Fruit fly (Drosophila melanogaster) whole organism, embryonic: ENCODE results near the gene Ero1L.

Source experiments
- Awh ChIP-seq: fragments of 200-800 bp; sonication (Bioruptor generic); IDR thresholded peaks from 2 replicates; pipeline ENCODE4, ENCODE4 v1.3.6; 2022; ENCODE audit warnings: missing biosample characterization, missing genetic modification characterization
- CG10274 ChIP-seq: fragments of 200-800 bp; sonication (Bioruptor generic); optimal IDR thresholded peaks from 3 replicates; lab custom pipeline; 2017; ENCODE audit warnings: missing biosample characterization, mild to moderate bottlenecking, missing genetic modification characterization
- CG12391 ChIP-seq: fragments of 200-800 bp; sonication (Bioruptor generic); optimal IDR thresholded peaks from 3 replicates; lab custom pipeline; 2018; ENCODE audit warnings: missing biosample characterization, mild to moderate bottlenecking, missing genetic modification characterization, moderate library complexity
- CG15269 ChIP-seq: fragments of 200-800 bp; sonication (Bioruptor generic); optimal IDR thresholded peaks from 2 replicates; lab custom pipeline; 2018; ENCODE audit warnings: missing biosample characterization, mild to moderate bottlenecking, missing genetic modification characterization, moderate library complexity
- CG15601 ChIP-seq: fragments of 200-800 bp; sonication (Bioruptor generic); optimal IDR thresholded peaks from 3 replicates; lab custom pipeline; 2019; ENCODE audit warnings: missing biosample characterization, mild to moderate bottlenecking, missing genetic modification characterization, moderate library complexity
- CG17385 ChIP-seq: fragments of 200-800 bp; sonication (Bioruptor generic); optimal IDR thresholded peaks from 3 replicates; lab custom pipeline; 2018; ENCODE audit warnings: missing biosample characterization, mild to moderate bottlenecking, missing genetic modification characterization
- CG18599 ChIP-seq: fragments of 200-800 bp; sonication (Bioruptor generic); optimal IDR thresholded peaks from 3 replicates; lab custom pipeline; 2017; ENCODE audit warnings: missing biosample characterization, missing genetic modification characterization, mild to moderate bottlenecking, moderate library complexity, missing genetic modification reagents
- CG18619 ChIP-seq: fragments of 200-800 bp; sonication (Bioruptor generic); optimal IDR thresholded peaks from 3 replicates; lab custom pipeline; 2017; ENCODE audit warnings: missing biosample characterization, mild to moderate bottlenecking, missing genetic modification characterization
- CG2199 ChIP-seq: fragments of 200-800 bp; sonication (Bioruptor generic); IDR thresholded peaks from 3 replicates; pipeline ENCODE4 v1.3.6; 2022; ENCODE audit warnings: missing biosample characterization, missing genetic modification characterization
- CG34376 ChIP-seq: fragments of 200-800 bp; sonication (Bioruptor generic); optimal IDR thresholded peaks from 2 replicates; lab custom pipeline; 2018; ENCODE audit warnings: missing biosample characterization, mild to moderate bottlenecking, missing genetic modification characterization
- CG3995 ChIP-seq: fragments of 200-800 bp; sonication (Bioruptor generic); optimal IDR thresholded peaks from 3 replicates; lab custom pipeline; 2016; ENCODE audit warnings: missing biosample characterization, missing genetic modification characterization
- CG4282 ChIP-seq: fragments of 200-800 bp; sonication (Bioruptor generic); optimal IDR thresholded peaks from 2 replicates; lab custom pipeline; 2016; ENCODE audit warnings: missing biosample characterization, missing genetic modification characterization
- CG4730 ChIP-seq: fragments of 200-800 bp; sonication (Bioruptor generic); IDR thresholded peaks from 2 replicates; pipeline ENCODE4 v1.3.6; 2022; ENCODE audit warnings: missing biosample characterization, missing genetic modification characterization
- CG6175 ChIP-seq: fragments of 200-800 bp; sonication (Bioruptor generic); IDR thresholded peaks from 3 replicates; pipeline ENCODE4 v1.3.6; 2022; ENCODE audit warnings: missing biosample characterization, missing genetic modification characterization
- CG6654 ChIP-seq: fragments of 200-800 bp; sonication (Bioruptor generic); optimal IDR thresholded peaks from 2 replicates; lab custom pipeline; 2017; ENCODE audit warnings: missing biosample characterization, mild to moderate bottlenecking, missing genetic modification characterization
- CG6813 ChIP-seq: fragments of 200-800 bp; sonication (Bioruptor generic); optimal IDR thresholded peaks from 2 replicates; lab custom pipeline; 2017; ENCODE audit warnings: missing biosample characterization, missing genetic modification characterization, mild to moderate bottlenecking, moderate library complexity, missing genetic modification reagents
- CG7987 ChIP-seq: fragments of 200-800 bp; sonication (Bioruptor generic); optimal IDR thresholded peaks from 2 replicates; lab custom pipeline; 2018; ENCODE audit warnings: missing biosample characterization, mild to moderate bottlenecking, missing genetic modification characterization, moderate library complexity
- CG9609 ChIP-seq: fragments of 200-800 bp; sonication (Bioruptor generic); optimal IDR thresholded peaks from 3 replicates; lab custom pipeline; 2016; ENCODE audit warnings: missing biosample characterization, missing genetic modification characterization
- CG9727 ChIP-seq: fragments of 200-800 bp; sonication (Bioruptor generic); optimal IDR thresholded peaks from 3 replicates; lab custom pipeline; 2017; ENCODE audit warnings: missing biosample characterization, mild to moderate bottlenecking, missing genetic modification characterization
- CHES-1-like ChIP-seq: fragments of 200-800 bp; sonication (Bioruptor generic); optimal IDR thresholded peaks from 2 replicates; lab custom pipeline; 2016; ENCODE audit warnings: missing biosample characterization, missing genetic modification characterization
- Dbx ChIP-seq: fragments of 200-800 bp; sonication (Bioruptor generic); IDR thresholded peaks from 3 replicates; pipeline ENCODE4 v1.3.6; 2022; ENCODE audit warnings: missing biosample characterization, missing genetic modification characterization
- Gug ChIP-seq: fragments of 200-800 bp; sonication (Bioruptor generic); IDR thresholded peaks from 4 replicates; pipeline ENCODE4 v1.3.6; 2022; ENCODE audit warnings: missing biosample characterization, missing genetic modification characterization
- HmgZ ChIP-seq: fragments of 200-800 bp; sonication (Bioruptor generic); optimal IDR thresholded peaks from 2 replicates; lab custom pipeline; 2018; ENCODE audit warnings: missing biosample characterization, mild to moderate bottlenecking, missing genetic modification characterization
- Hr39 ChIP-seq: fragments of >200 bp; optimal IDR thresholded peaks from 2 replicates; lab custom pipeline; 2017
- Hr51 ChIP-seq, 2 experiments: fragments of 200-800 bp; sonication (Bioruptor generic); optimal IDR thresholded peaks; 2 replicates in 1 of 2; 3 replicates in 1 of 2; lab custom pipeline; 2016 to 2018; ENCODE audit warnings: missing biosample characterization in 2 of 2, missing genetic modification characterization in 2 of 2, mild to moderate bottlenecking in 1 of 2, moderate library complexity in 1 of 2
- NFAT ChIP-seq: fragments of 200-800 bp; sonication (Bioruptor generic); IDR thresholded peaks from 2 replicates; pipeline ENCODE4 v1.3.6; 2022; ENCODE audit warnings: missing biosample characterization, missing genetic modification characterization
- Oli ChIP-seq: fragments of 200-800 bp; sonication (Bioruptor generic); optimal IDR thresholded peaks from 2 replicates; lab custom pipeline; 2018; ENCODE audit warnings: missing biosample characterization, mild to moderate bottlenecking, missing genetic modification characterization, moderate library complexity
- Poxn ChIP-seq: fragments of 200-800 bp; sonication (Bioruptor generic); IDR thresholded peaks from 2 replicates; pipeline ENCODE4 v1.3.6; 2022; ENCODE audit warnings: missing biosample characterization, missing genetic modification characterization
- Ptx1 ChIP-seq: fragments of 200-800 bp; sonication (Bioruptor generic); IDR thresholded peaks from 2 replicates; pipeline ENCODE4 v1.3.6; 2022; ENCODE audit warnings: missing biosample characterization, missing genetic modification characterization
- Scr ChIP-seq: fragments of 200-800 bp; sonication (Bioruptor generic); IDR thresholded peaks from 2 replicates; pipeline ENCODE4 v1.3.6; 2022; ENCODE audit warnings: missing biosample characterization, missing genetic modification characterization; ENCODE audit not compliant: partially characterized antibody
- Vsx1 ChIP-seq: fragments of 200-800 bp; sonication (Bioruptor generic); optimal IDR thresholded peaks from 2 replicates; lab custom pipeline; 2017; ENCODE audit warnings: missing biosample characterization, mild to moderate bottlenecking, missing genetic modification characterization, missing genetic modification reagents
- cg ChIP-seq: fragments of 200-800 bp; sonication (Bioruptor generic); optimal IDR thresholded peaks from 3 replicates; lab custom pipeline; 2019; ENCODE audit warnings: missing biosample characterization, mild to moderate bottlenecking, missing genetic modification characterization, moderate library complexity
- chm ChIP-seq: fragments of 200-800 bp; sonication (Bioruptor generic); IDR thresholded peaks from 2 replicates; pipeline ENCODE4 v1.3.6; 2022; ENCODE audit warnings: missing biosample characterization, missing genetic modification characterization
- corto ChIP-seq: fragments of 200-800 bp; sonication (Bioruptor generic); optimal IDR thresholded peaks from 2 replicates; lab custom pipeline; 2016; ENCODE audit warnings: missing biosample characterization, mild to moderate bottlenecking, missing genetic modification characterization, moderate library complexity
- croc ChIP-seq: fragments of 200-800 bp; sonication (Bioruptor generic); conservative IDR thresholded peaks from 3 replicates; pipeline ENCODE4 v1.3.6; 2022; ENCODE audit warnings: missing biosample characterization, missing genetic modification characterization
- crol ChIP-seq: fragments of 200-800 bp; sonication (Bioruptor generic); IDR thresholded peaks from 2 replicates; pipeline ENCODE4 v1.3.6; 2022; ENCODE audit warnings: missing biosample characterization, missing genetic modification characterization
- danr ChIP-seq: fragments of 200-800 bp; sonication (Bioruptor generic); IDR thresholded peaks from 2 replicates; pipeline ENCODE4 v1.3.6; 2022; ENCODE audit warnings: missing biosample characterization, missing genetic modification characterization
- gce ChIP-seq: fragments of 200-800 bp; sonication (Bioruptor generic); IDR thresholded peaks from 3 replicates; pipeline ENCODE4 v1.3.6; 2022; ENCODE audit warnings: missing biosample characterization, missing genetic modification characterization
- gcm ChIP-seq: fragments of 200-800 bp; sonication (Bioruptor generic); optimal IDR thresholded peaks from 2 replicates; lab custom pipeline; 2019; ENCODE audit warnings: missing biosample characterization, mild to moderate bottlenecking, missing genetic modification characterization, moderate library complexity
- kni ChIP-seq: fragments of 200-800 bp; sonication (Bioruptor generic); optimal IDR thresholded peaks from 3 replicates; lab custom pipeline; 2017; ENCODE audit warnings: mild to moderate bottlenecking, missing biosample characterization, missing genetic modification reagents, missing genetic modification characterization
- lab ChIP-seq: fragments of 200-800 bp; sonication (Bioruptor generic); optimal IDR thresholded peaks from 3 replicates; lab custom pipeline; 2017; ENCODE audit warnings: missing biosample characterization, missing genetic modification characterization, mild to moderate bottlenecking, moderate library complexity, missing genetic modification reagents
- nerfin-1 ChIP-seq: fragments of 200-800 bp; sonication (Bioruptor generic); optimal IDR thresholded peaks from 3 replicates; lab custom pipeline; 2019; ENCODE audit warnings: missing biosample characterization, mild to moderate bottlenecking, missing genetic modification characterization, moderate library complexity
- pfk ChIP-seq: fragments of 200-800 bp; sonication (Bioruptor generic); optimal IDR thresholded peaks from 2 replicates; lab custom pipeline; 2018; ENCODE audit warnings: missing biosample characterization, mild to moderate bottlenecking, missing genetic modification characterization, moderate library complexity
- pita ChIP-seq: fragments of 200-800 bp; sonication (Bioruptor generic); optimal IDR thresholded peaks from 2 replicates; lab custom pipeline; 2017; ENCODE audit warnings: missing biosample characterization, mild to moderate bottlenecking, missing genetic modification characterization
- pnt ChIP-seq: fragments of 200-800 bp; sonication (Bioruptor generic); optimal IDR thresholded peaks from 3 replicates; lab custom pipeline; 2016; ENCODE audit warnings: missing biosample characterization, missing genetic modification characterization
- ro ChIP-seq: fragments of 200-800 bp; sonication (Bioruptor generic); IDR thresholded peaks from 2 replicates; pipeline ENCODE4 v1.3.6; 2022; ENCODE audit warnings: missing biosample characterization, missing genetic modification characterization
- schlank ChIP-seq: fragments of 200-800 bp; sonication (Bioruptor generic); optimal IDR thresholded peaks from 2 replicates; lab custom pipeline; 2018; ENCODE audit warnings: missing biosample characterization, mild to moderate bottlenecking, missing genetic modification characterization
- sens-2 ChIP-seq: fragments of 200-800 bp; sonication (Bioruptor generic); IDR thresholded peaks from 2 replicates; pipeline ENCODE4 v1.3.6; 2022; ENCODE audit warnings: missing biosample characterization, missing genetic modification characterization
- sima ChIP-seq: fragments of 200-800 bp; sonication (Bioruptor generic); optimal IDR thresholded peaks from 2 replicates; lab custom pipeline; 2016; ENCODE audit warnings: missing biosample characterization, missing genetic modification characterization

Gene Ero1L

DNA sequence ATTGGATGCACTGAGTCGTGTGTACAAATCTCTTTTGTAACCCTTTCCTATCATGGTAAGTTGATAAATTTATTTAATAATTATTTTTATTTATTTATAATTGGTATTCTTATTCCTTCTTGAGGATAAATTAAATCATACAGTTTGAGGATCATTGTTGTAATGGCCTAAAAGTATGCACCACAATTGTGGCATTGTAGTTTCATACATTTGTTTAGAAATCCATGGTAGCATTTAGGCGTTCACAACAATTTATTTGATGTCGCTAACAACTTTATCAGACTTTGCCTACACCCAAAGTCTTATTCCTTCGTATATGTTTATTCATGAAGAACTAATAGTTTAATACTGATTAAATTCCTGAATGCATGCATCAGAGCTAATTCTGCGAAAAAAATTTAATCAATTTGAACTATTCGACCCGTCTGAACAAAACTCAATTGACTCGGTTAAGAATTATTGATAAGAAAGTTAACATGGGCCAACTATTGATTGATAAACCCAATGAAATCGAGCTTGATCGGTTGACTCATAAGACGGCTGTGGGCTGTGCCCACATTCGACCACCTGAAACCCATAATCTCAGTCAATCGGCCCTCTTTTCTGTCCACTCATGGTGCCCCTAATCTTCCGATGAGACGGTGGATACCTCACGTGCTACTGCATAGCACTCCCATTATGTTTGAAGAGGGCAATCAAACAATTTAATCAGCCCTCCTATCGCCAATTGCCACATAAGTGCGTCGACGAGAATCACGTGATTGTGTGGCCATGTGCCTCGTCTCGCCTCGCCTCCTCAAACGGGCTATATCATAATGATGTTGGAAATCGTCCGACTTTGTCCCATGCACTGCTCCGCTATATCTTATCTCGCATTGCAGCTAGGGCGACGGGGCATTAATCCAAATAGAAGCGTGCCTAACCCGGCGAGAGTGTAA is 49.4 kb downstream of the Ero1L start (continued):
- TF ChIP-seq Hr51 (GFP tag; optimal IDR thresholded peaks at IDR 0.05; lab: Kevin White, UChicago), result no peak
- TF ChIP-seq Poxn, result no peak
- TF ChIP-seq Ptx1 (GFP tag; lab: Robert Waterston, UW), result no peak
- TF ChIP-seq CG9727 (GFP tag; lab: Kevin White, UChicago), result peak; percentile 34
- no peak for TF ChIP-seq CG15269 (tag; lab: Kevin White, UChicago)
- no peak for TF ChIP-seq CG18619 (GFP tag; lab: Kevin White, UChicago)
- TF ChIP-seq CG6813 (GFP tag; lab: Kevin White, UChicago), result peak; percentile 22
- TF ChIP-seq kni (GFP tag; lab: Kevin White, UChicago), result no peak
- TF ChIP-seq CG18599 (GFP tag; lab: Kevin White, UChicago), result peak; percentile 24
- no peak for TF ChIP-seq ro (GFP tag; lab: Robert Waterston, UW)
- TF ChIP-seq sima (GFP tag; lab: Kevin White, UChicago), result no peak
- peak; percentile 88 for TF ChIP-seq CG34376
- peak; percentile 56; the same call in 1 of the 2 replicates for TF ChIP-seq Awh (GFP tag; lab: Robert Waterston, UW)
- no peak for TF ChIP-seq pfk
- TF ChIP-seq nerfin-1, result no peak
- no peak for TF ChIP-seq NFAT (GFP tag; lab: Robert Waterston, UW)
- no peak for TF ChIP-seq CG10274 (GFP tag; lab: Kevin White, UChicago)
- no peak for TF ChIP-seq CHES-1-like (GFP tag; lab: Kevin White, UChicago)
- TF ChIP-seq CG2199 (GFP tag; lab: Robert Waterston, UW), result peak; percentile 68; the same call in 1 of the 3 replicates
- TF ChIP-seq Scr (GFP tag; lab: Robert Waterston, UW), result no peak
- TF ChIP-seq danr (GFP tag; lab: Robert Waterston, UW), result no peak
- no peak for TF ChIP-seq Oli (tag; lab: Kevin White, UChicago)
- TF ChIP-seq Vsx1 (GFP tag; lab: Kevin White, UChicago), result peak; percentile 72
- no peak for TF ChIP-seq Dbx (GFP tag; lab: Robert Waterston, UW)
- TF ChIP-seq pnt, result no peak
- no peak for TF ChIP-seq CG17385
- no peak for TF ChIP-seq CG3995 (GFP tag; lab: Kevin White, UChicago)
- no peak for TF ChIP-seq croc
- no peak for TF ChIP-seq Hr39
- TF ChIP-seq CG15601, result no peak
- TF ChIP-seq Gug (GFP tag; lab: Robert Waterston, UW), result no peak
- no peak for TF ChIP-seq CG6175 (GFP tag; lab: Robert Waterston, UW)
- no peak for TF ChIP-seq gcm (GFP tag; lab: Kevin White, UChicago)
- TF ChIP-seq CG4730, result no peak
- peak; percentile 60 for TF ChIP-seq crol (GFP tag; lab: Robert Waterston, UW)
- TF ChIP-seq HmgZ (tag; lab: Kevin White, UChicago), result peak; percentile 43
- TF ChIP-seq pita (GFP tag; lab: Kevin White, UChicago), result no peak
- TF ChIP-seq chm, result no peak
- peak; percentile 32 for TF ChIP-seq lab (GFP tag; lab: Kevin White, UChicago)
- TF ChIP-seq corto, result no peak
- TF ChIP-seq sens-2, result 0 out of 2 replicates have a peak, but pooled peaks have one; percentile 11
- no peak for TF ChIP-seq CG9609
- no peak for TF ChIP-seq gce (GFP tag; lab: Robert Waterston, UW)
- TF ChIP-seq CG12391 (tag; lab: Kevin White, UChicago), result no peak
- no peak for TF ChIP-seq CG4282 (GFP tag; lab: Kevin White, UChicago)
- TF ChIP-seq cg (GFP tag; lab: Kevin White, UChicago), result no peak
- TF ChIP-seq CG6654, result peak; percentile 96
- peak; percentile 92 for TF ChIP-seq CG7987 (GFP tag; lab: Kevin White, UChicago)
- TF ChIP-seq schlank (tag; lab: Kevin White, UChicago), result no peak
